Fruit fly (Drosophila melanogaster): ENCODE measurements around the gene CG14626.

dm6 chrX:1206437-1206836 is 21.9 kb downstream of the CG14626 start, which contains the start of gene CG14624:
- TF ChIP-seq Hr78 (GFP tag; optimal IDR thresholded peaks at IDR 0.05) (no peak), br (GFP tag; optimal IDR thresholded peaks at IDR 0.05) (no peak)
